Fruit fly (Drosophila melanogaster) S2 (cell line): ENCODE results near the gene Sh.

Source experiments
- CG8478 ChIP-seq: fragments of >200 bp; optimal IDR thresholded peaks from 2 replicates; lab custom pipeline; 2018
- CTCF ChIP-seq, 2 experiments: fragments of >200 bp; optimal IDR thresholded peaks; 2 replicates each; lab custom pipeline; 2018

DNA sequence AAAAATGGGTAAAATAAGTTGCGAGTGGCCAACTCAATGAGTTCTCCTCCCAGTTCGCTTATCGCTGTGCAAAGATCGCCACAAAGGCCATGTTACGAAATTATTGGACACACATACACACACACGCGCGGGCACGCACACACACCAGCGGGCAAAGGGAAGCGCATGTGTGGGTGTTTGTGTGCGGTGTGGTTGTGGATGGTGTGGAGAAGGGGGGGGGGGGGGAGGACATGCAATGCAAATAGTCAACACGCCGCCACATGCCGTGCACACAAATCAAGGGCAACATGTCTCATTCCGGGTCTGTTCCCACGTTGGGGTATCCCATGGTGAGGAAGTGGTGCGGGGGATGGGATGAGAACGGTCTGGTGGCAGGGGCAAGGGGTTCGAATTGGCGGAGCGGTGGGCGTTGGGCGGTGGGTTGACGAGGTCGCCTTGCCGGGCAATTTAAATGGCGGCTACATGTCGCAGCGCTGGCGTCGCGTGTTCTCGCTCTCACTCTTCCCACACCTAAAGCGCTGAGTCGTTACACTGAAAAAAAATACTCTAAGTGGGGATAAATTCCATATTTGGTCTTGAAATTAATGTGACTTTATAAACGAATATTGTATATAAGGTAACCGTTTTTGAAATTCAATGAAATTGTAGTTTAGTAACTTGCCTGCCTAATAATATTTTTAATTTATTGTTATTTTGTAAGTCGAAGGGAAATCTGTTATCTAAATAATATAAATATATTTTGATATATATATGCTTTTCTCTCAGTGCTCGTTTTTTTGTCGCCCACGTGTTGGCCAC, 59.1 kb downstream of the Sh start:
- TF ChIP-seq CG8478 (no peak), CTCF (optimal IDR thresholded peaks at IDR 0.05; lab: Kevin White, UChicago) (no peak)
